Worm (Caenorhabditis elegans) whole organism, L1 larva: ENCODE data around the gene R53.5.

ENCODE experiments used
- F16B12.6 ChIP-seq: fragments of 150-350 bp; optimal IDR thresholded peaks from 2 replicates; lab custom pipeline; 2014; ENCODE audit warnings: missing biosample characterization, missing genetic modification characterization
- blmp-1 ChIP-seq: fragments of 150-350 bp; optimal IDR thresholded peaks from 2 replicates; lab custom pipeline; 2014; ENCODE audit warnings: missing biosample characterization, missing genetic modification characterization
- ceh-63 ChIP-seq: fragments of 200-800 bp; sonication (Bioruptor generic); optimal IDR thresholded peaks from 2 replicates; lab custom pipeline; 2018; ENCODE audit warnings: mild to moderate bottlenecking, missing genetic modification characterization, missing compliant biosample characterization
- ceh-82 ChIP-seq, 3 experiments: fragments of 150-350 bp in 1 of 3; sonication (generic microtip) in 2 of 3; optimal IDR thresholded peaks; 2 replicates each; lab custom pipeline; 2014 to 2017; ENCODE audit warnings: missing biosample characterization in 3 of 3, missing genetic modification characterization in 3 of 3
- ceh-88 ChIP-seq: fragments of 200-800 bp; sonication (Bioruptor generic); IDR thresholded peaks from 2 replicates; pipeline ENCODE4 v1.3.6; 2022; ENCODE audit warnings: missing genetic modification characterization, missing compliant biosample characterization
- dsc-1 ChIP-seq: sonication (generic microtip); optimal IDR thresholded peaks from 2 replicates; lab custom pipeline; 2016; ENCODE audit warnings: mild to moderate bottlenecking, missing genetic modification characterization, missing compliant biosample characterization
- efl-1 ChIP-seq, 4 experiments: fragments of 150-350 bp; optimal IDR thresholded peaks in 3 of 4; peaks in 1 of 4; 1 replicate in 1 of 4; 2 replicates in 3 of 4; lab custom pipeline; 2014; ENCODE audit warnings: missing biosample characterization in 2 of 4, missing genetic modification characterization in 2 of 4, missing genetic modification reagents in 2 of 4
- egl-13 ChIP-seq: sonication (generic microtip); optimal IDR thresholded peaks from 2 replicates; lab custom pipeline; 2016; ENCODE audit warnings: missing genotype, missing genetic modification reagents, missing genetic modification characterization, missing compliant biosample characterization
- egl-27 ChIP-seq, 2 experiments: fragments of 150-350 bp in 1 of 2; sonication (generic microtip); optimal IDR thresholded peaks; 3 replicates each; lab custom pipeline; 2017 to 2018; ENCODE audit warnings: missing biosample characterization in 2 of 2, missing genetic modification characterization in 2 of 2, missing genetic modification reagents in 2 of 2
- elt-3 ChIP-seq, 6 experiments: fragments of 150-350 bp in 1 of 6; sonication (generic microtip); optimal IDR thresholded peaks; 2 replicates each; lab custom pipeline; 2017 to 2018; ENCODE audit warnings: missing biosample characterization in 6 of 6, missing genetic modification characterization in 6 of 6, inconsistent platforms in 1 of 6
- fkh-8 ChIP-seq: sonication (generic microtip); optimal IDR thresholded peaks from 2 replicates; lab custom pipeline; 2016; ENCODE audit warnings: mild to moderate bottlenecking, missing genetic modification characterization, missing compliant biosample characterization
- fos-1 ChIP-seq: fragments of 150-350 bp; optimal IDR thresholded peaks from 2 replicates; lab custom pipeline; 2014; ENCODE audit warnings: missing biosample characterization, missing genetic modification characterization
- grh-1 ChIP-seq: fragments of 200-800 bp; sonication (Bioruptor generic); IDR thresholded peaks from 2 replicates; pipeline ENCODE4 v1.3.6; 2022; ENCODE audit warnings: missing genetic modification reagents, missing genetic modification characterization, missing compliant biosample characterization
- irx-1 ChIP-seq: sonication (generic microtip); optimal IDR thresholded peaks from 2 replicates; lab custom pipeline; 2016; ENCODE audit warnings: missing genetic modification characterization, missing compliant biosample characterization
- isw-1 ChIP-seq: fragments of 200-800 bp; sonication (Bioruptor generic); IDR thresholded peaks from 2 replicates; pipeline ENCODE4 v1.3.6; 2022; ENCODE audit warnings: missing genetic modification characterization, missing compliant biosample characterization
- lin-14 ChIP-seq: fragments of 200-800 bp; sonication (Bioruptor generic); optimal IDR thresholded peaks from 2 replicates; lab custom pipeline; 2018; ENCODE audit warnings: mild to moderate bottlenecking, missing genetic modification characterization, moderate library complexity, missing compliant biosample characterization
- lin-35 ChIP-seq, 2 experiments: fragments of 150-350 bp; optimal IDR thresholded peaks; 2 replicates each; lab custom pipeline; 2014; ENCODE audit warnings: missing biosample characterization in 2 of 2, missing genetic modification characterization in 2 of 2, missing genetic modification reagents in 2 of 2
- lin-39 ChIP-seq: fragments of 150-350 bp; optimal IDR thresholded peaks from 2 replicates; lab custom pipeline; 2014; ENCODE audit warnings: missing biosample characterization, missing genetic modification reagents, missing genetic modification characterization
- lsy-2 ChIP-seq, 2 experiments: fragments of 150-350 bp; optimal IDR thresholded peaks; 2 replicates each; lab custom pipeline; 2014; ENCODE audit warnings: missing biosample characterization in 2 of 2, missing genetic modification characterization in 2 of 2
- mdl-1 ChIP-seq, 2 experiments: fragments of 150-350 bp; optimal IDR thresholded peaks; 2 replicates each; lab custom pipeline; 2014 to 2017; ENCODE audit warnings: missing biosample characterization in 2 of 2, missing genetic modification characterization in 2 of 2, inconsistent platforms in 1 of 2
- nhr-11 ChIP-seq: fragments of 150-350 bp; optimal IDR thresholded peaks from 2 replicates; lab custom pipeline; 2014; ENCODE audit warnings: missing biosample characterization, missing genetic modification characterization
- nhr-19 ChIP-seq: fragments of 200-800 bp; sonication (Bioruptor generic); conservative IDR thresholded peaks from 2 replicates; pipeline ENCODE4 v1.3.6; 2022; ENCODE audit warnings: missing genetic modification characterization, missing compliant biosample characterization
- nhr-20 ChIP-seq: sonication (generic microtip); optimal IDR thresholded peaks from 2 replicates; lab custom pipeline; 2016; ENCODE audit warnings: mild to moderate bottlenecking, missing genetic modification characterization, missing compliant biosample characterization
- nhr-47 ChIP-seq: sonication (generic microtip); optimal IDR thresholded peaks from 2 replicates; lab custom pipeline; 2016; ENCODE audit warnings: mild to moderate bottlenecking, missing genetic modification characterization, moderate library complexity, missing compliant biosample characterization
- nhr-71 ChIP-seq: sonication (generic microtip); optimal IDR thresholded peaks from 2 replicates; lab custom pipeline; 2016; ENCODE audit warnings: mild to moderate bottlenecking, missing genetic modification characterization, moderate library complexity, missing compliant biosample characterization
- nhr-76 ChIP-seq: sonication (generic microtip); optimal IDR thresholded peaks from 2 replicates; lab custom pipeline; 2017; ENCODE audit warnings: missing biosample characterization, missing genetic modification characterization
- nhr-77 ChIP-seq: fragments of 150-350 bp; optimal IDR thresholded peaks from 2 replicates; lab custom pipeline; 2014; ENCODE audit warnings: missing biosample characterization, missing genetic modification characterization
- nhr-85 ChIP-seq: sonication (generic microtip); peaks from one replicate; lab custom pipeline; 2016; ENCODE audit warnings: missing genetic modification characterization, inconsistent platforms, missing compliant biosample characterization
- nhr-90 ChIP-seq: sonication (generic microtip); optimal IDR thresholded peaks from 2 replicates; lab custom pipeline; 2016; ENCODE audit warnings: mild to moderate bottlenecking, missing genetic modification characterization, missing compliant biosample characterization; ENCODE audit not compliant: poor library complexity
- pag-3 ChIP-seq: sonication (generic microtip); optimal IDR thresholded peaks from 2 replicates; lab custom pipeline; 2017; ENCODE audit warnings: missing genetic modification characterization, mild to moderate bottlenecking, missing compliant biosample characterization, antibody characterized with exemption, borderline replicate concordance; ENCODE audit not compliant: insufficient read depth
- pax-3 ChIP-seq: fragments of 200-800 bp; sonication (Bioruptor generic); optimal IDR thresholded peaks from 2 replicates; lab custom pipeline; 2018; ENCODE audit warnings: mild to moderate bottlenecking, missing genetic modification characterization, moderate library complexity, missing compliant biosample characterization
- snpc-4 ChIP-seq: fragments of 150-350 bp; optimal IDR thresholded peaks from 2 replicates; lab custom pipeline; 2014; ENCODE audit warnings: missing biosample characterization, missing genetic modification characterization
- sox-4 ChIP-seq: sonication (generic microtip); optimal IDR thresholded peaks from 2 replicates; lab custom pipeline; 2016; ENCODE audit warnings: missing genetic modification characterization, missing compliant biosample characterization
- sup-37 ChIP-seq: fragments of 200-800 bp; sonication (Bioruptor generic); optimal IDR thresholded peaks from 2 replicates; lab custom pipeline; 2018; ENCODE audit warnings: mild to moderate bottlenecking, missing genetic modification characterization, missing compliant biosample characterization
- swsn-7 ChIP-seq: sonication (generic microtip); optimal IDR thresholded peaks from 2 replicates; lab custom pipeline; 2016; ENCODE audit warnings: missing genetic modification characterization, missing compliant biosample characterization
- tbx-2 ChIP-seq: sonication (generic microtip); optimal IDR thresholded peaks from 2 replicates; lab custom pipeline; 2016; ENCODE audit warnings: missing genetic modification characterization, missing compliant biosample characterization
- unc-30 ChIP-seq: sonication (generic microtip); optimal IDR thresholded peaks from 2 replicates; lab custom pipeline; 2017; ENCODE audit warnings: missing biosample characterization, missing genetic modification characterization
- vab-15 ChIP-seq: sonication (generic microtip); optimal IDR thresholded peaks from 2 replicates; lab custom pipeline; 2017; ENCODE audit warnings: missing genotype, mild to moderate bottlenecking, missing genetic modification characterization, missing compliant biosample characterization
- xbp-1 ChIP-seq: sonication (generic microtip); optimal IDR thresholded peaks from 2 replicates; lab custom pipeline; 2016; ENCODE audit warnings: missing genetic modification characterization, missing compliant biosample characterization
- zip-4 ChIP-seq: fragments of 200-800 bp; sonication (Bioruptor generic); optimal IDR thresholded peaks from 2 replicates; lab custom pipeline; 2018; ENCODE audit warnings: mild to moderate bottlenecking, missing genetic modification characterization, moderate library complexity, missing compliant biosample characterization

R53.5 gene

DNA sequence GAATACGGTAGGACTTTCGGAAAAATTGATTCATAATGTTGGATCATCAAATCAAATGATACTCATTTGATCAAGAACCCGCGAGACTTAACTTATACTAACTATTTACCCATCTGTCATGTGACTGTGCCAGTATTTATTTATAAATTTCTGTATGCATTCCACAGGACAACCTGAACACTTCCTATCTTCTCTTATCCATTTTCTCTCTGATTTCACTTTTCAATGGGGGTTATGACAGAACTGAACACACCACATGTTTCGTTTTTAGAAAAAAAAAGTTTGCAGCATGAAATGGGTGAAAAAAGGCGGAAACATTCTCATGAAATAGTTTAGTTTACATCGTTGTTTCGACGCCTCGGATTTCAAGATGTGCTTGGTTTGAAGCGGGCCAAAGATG lies 47.2 kb upstream of the R53.5 start:
- TF ChIP-seq egl-27 (tag; optimal IDR thresholded peaks at IDR 0.05; lab: Kevin White, UChicago): no peak
- no peak for TF ChIP-seq nhr-85 (tag; lab: Kevin White, UChicago)
- no peak for TF ChIP-seq nhr-11 (tag; lab: Kevin White, UChicago)
- TF ChIP-seq ceh-88 (GFP tag; lab: Robert Waterston, UW): no peak
- no peak for TF ChIP-seq fkh-8
- TF ChIP-seq egl-13 (tag; lab: Kevin White, UChicago): no peak
- TF ChIP-seq lin-35 (GFP tag; optimal IDR thresholded peaks at IDR 0.05; lab: Kevin White, UChicago): peak in 1 of 2 experiments; percentile 39
- TF ChIP-seq nhr-77 (tag; lab: Kevin White, UChicago): no peak
- TF ChIP-seq nhr-76 (tag; lab: Kevin White, UChicago): no peak
- no peak for TF ChIP-seq unc-30
- no peak for TF ChIP-seq nhr-90 (tag; lab: Kevin White, UChicago)
- no peak for TF ChIP-seq sox-4 (tag; lab: Kevin White, UChicago)
- TF ChIP-seq dsc-1 (tag; lab: Kevin White, UChicago): peak; percentile 13
- TF ChIP-seq pag-3 (tag; lab: Kevin White, UChicago): no peak
- no peak for TF ChIP-seq grh-1 (GFP tag; lab: Robert Waterston, UW)
- no peak for TF ChIP-seq F16B12.6 (tag; lab: Kevin White, UChicago)
- no peak for TF ChIP-seq isw-1 (GFP tag; lab: Robert Waterston, UW)
- TF ChIP-seq xbp-1: no peak
- no peak for TF ChIP-seq lsy-2 (tag; optimal IDR thresholded peaks at IDR 0.05; lab: Kevin White, UChicago)
- no peak for TF ChIP-seq snpc-4 (tag; lab: Kevin White, UChicago)
- TF ChIP-seq nhr-71 (tag; lab: Kevin White, UChicago): no peak
- TF ChIP-seq fos-1 (tag; lab: Kevin White, UChicago): no peak
- TF ChIP-seq tbx-2: no peak
- TF ChIP-seq vab-15 (tag; lab: Kevin White, UChicago): no peak
- no peak for TF ChIP-seq zip-4
- peak; percentile 59 for TF ChIP-seq blmp-1 (tag; lab: Kevin White, UChicago)
- TF ChIP-seq ceh-63 (GFP tag; lab: Kevin White, UChicago): no peak

DNA sequence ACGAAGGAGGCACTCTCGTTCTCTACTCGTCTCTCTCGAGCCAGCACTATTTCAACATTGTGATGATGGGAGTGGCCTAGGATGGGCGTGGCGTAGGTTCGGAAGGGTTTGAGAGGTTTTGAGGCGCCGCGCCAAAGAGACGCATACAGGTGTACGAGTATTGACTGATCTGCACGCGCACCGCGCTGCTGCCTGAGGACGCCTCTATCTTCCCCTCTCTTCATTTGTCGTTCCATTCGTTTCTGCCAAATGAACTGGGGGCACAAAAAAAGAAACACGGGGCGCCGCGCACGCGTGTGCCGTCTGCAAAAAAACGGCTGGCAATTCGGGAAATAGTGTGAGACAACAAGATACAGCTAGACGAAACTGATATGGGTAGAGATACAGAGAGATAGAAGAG lies 45.7 kb upstream of the R53.5 start, which contains the start of gene lec-2:
TSS of gene lec-2 (minus strand) at position 171 of the 400 bp plus-strand sequence.
- peak in 1 of 2 experiments; percentile 45 for TF ChIP-seq mdl-1 (tag; optimal IDR thresholded peaks at IDR 0.05; lab: Kevin White, UChicago)
- TF ChIP-seq tbx-2: peak; percentile 28
- peak; percentile 83 for TF ChIP-seq fkh-8
- TF ChIP-seq nhr-20 (tag; lab: Kevin White, UChicago): peak; percentile 44
- peak in 1 of 2 experiments; percentile 19 for TF ChIP-seq lsy-2 (tag; optimal IDR thresholded peaks at IDR 0.05; lab: Kevin White, UChicago)
- TF ChIP-seq lin-14: peak; percentile 74
- peak; percentile 74 for TF ChIP-seq pag-3 (tag; lab: Kevin White, UChicago)
- no peak for TF ChIP-seq irx-1 (tag; lab: Kevin White, UChicago)
- peak; percentile 28 for TF ChIP-seq swsn-7 (tag; lab: Kevin White, UChicago)
- no peak for TF ChIP-seq sup-37 (GFP tag; lab: Kevin White, UChicago)
- TF ChIP-seq nhr-47 (tag; lab: Kevin White, UChicago): peak; percentile 22
- peak in 1 of 2 experiments; percentile 8 for TF ChIP-seq lin-35 (GFP tag; optimal IDR thresholded peaks at IDR 0.05; lab: Kevin White, UChicago)
- no peak for TF ChIP-seq lin-39 (tag; lab: Kevin White, UChicago)
- TF ChIP-seq fos-1 (tag; lab: Kevin White, UChicago): no peak
- TF ChIP-seq nhr-71 (tag; lab: Kevin White, UChicago): peak; percentile 45
- TF ChIP-seq efl-1 (optimal IDR thresholded peaks at IDR 0.05; lab: Kevin White, UChicago): no peak
- TF ChIP-seq efl-1 (GFP tag; optimal IDR thresholded peaks at IDR 0.05 in 1 of 2; lab: Kevin White, UChicago): peak in 1 of 2 experiments; percentile 84
- TF ChIP-seq nhr-19 (GFP tag; lab: Robert Waterston, UW): peak; percentile 7
- TF ChIP-seq isw-1 (GFP tag; lab: Robert Waterston, UW): no peak
- peak in 1 of 3 experiments; percentile 3 for TF ChIP-seq ceh-82 (tag; optimal IDR thresholded peaks at IDR 0.05; lab: Kevin White, UChicago)
- peak in 1 of 6 experiments; percentile 18 for TF ChIP-seq elt-3 (tag; optimal IDR thresholded peaks at IDR 0.05; lab: Kevin White, UChicago)
- TF ChIP-seq pax-3 (tag; lab: Kevin White, UChicago): peak; percentile 11
